Fruit fly (Drosophila melanogaster) whole organism: ENCODE measurements around the gene Takl2.

Source experiments
- CG8478 ChIP-seq: fragments of >200 bp; optimal IDR thresholded peaks from 2 replicates; lab custom pipeline; 2018; ENCODE audit warnings: inconsistent platforms
- Dll ChIP-seq: fragments of >200 bp; optimal IDR thresholded peaks from 2 replicates; lab custom pipeline; 2017
- EcR ChIP-seq, 2 experiments: fragments of >200 bp; optimal IDR thresholded peaks; 2 replicates each; lab custom pipeline; 2017; ENCODE audit warnings: missing biosample characterization in 2 of 2, missing genetic modification characterization in 2 of 2, missing genetic modification reagents in 2 of 2
- pan ChIP-seq: fragments of >200 bp; optimal IDR thresholded peaks from 2 replicates; lab custom pipeline; 2017
- psq ChIP-seq: fragments of >200 bp; optimal IDR thresholded peaks from 2 replicates; lab custom pipeline; 2017
- usp ChIP-seq: fragments of >200 bp; optimal IDR thresholded peaks from 2 replicates; lab custom pipeline; 2017; ENCODE audit warnings: missing biosample characterization, missing genetic modification characterization, mixed read lengths

Takl2 gene

DNA sequence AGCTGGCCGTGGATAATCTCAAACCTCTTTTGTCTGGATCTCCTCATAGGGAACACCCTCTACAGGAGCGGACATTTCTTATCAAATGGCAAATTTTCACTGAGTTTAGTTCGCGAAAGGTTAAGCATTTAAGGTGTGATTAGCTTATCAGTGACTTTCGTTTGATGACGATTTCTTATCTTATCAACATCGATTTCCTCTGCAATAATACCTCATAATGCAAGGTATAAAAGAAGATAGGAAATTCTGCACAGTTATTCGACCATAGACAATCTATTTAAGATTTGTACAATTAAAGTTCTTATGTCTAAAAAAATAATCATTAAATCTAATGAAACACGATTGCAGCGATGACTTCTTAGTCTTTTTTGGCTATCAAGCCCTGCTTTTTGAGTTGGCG, at the start of gene Takl2:
Gene Takl2, minus strand, starts transcription at position 101 of the 400 bp plus-strand sequence.
- TF ChIP-seq pan (lab: Kevin White, UChicago): no peak
- TF ChIP-seq EcR (GFP tag; optimal IDR thresholded peaks at IDR 0.05; lab: Kevin White, UChicago): no peak
- no peak for TF ChIP-seq Dll (lab: Kevin White, UChicago)
- TF ChIP-seq CG8478: no peak
- no peak for TF ChIP-seq usp (GFP tag; lab: Kevin White, UChicago)
- no peak for TF ChIP-seq psq

DNA sequence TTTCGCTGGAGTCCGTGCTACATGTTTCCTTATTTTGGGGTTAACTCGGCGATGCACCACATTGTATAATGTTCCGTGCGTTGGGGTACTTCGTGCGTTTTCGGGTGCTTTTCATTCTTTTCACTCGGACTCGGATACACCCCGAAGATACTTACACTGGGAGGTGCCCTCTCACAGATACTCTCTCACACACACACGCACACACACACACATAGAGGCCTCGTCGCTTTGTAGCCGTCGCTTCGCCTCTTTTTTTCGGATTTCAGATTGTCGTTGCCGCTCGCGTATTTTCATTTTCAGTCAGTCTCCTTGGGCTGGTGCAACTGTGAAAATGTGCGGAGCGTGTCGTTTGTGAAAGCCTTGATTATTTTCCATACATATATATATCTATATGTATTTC, 47.8 kb upstream of the Takl2 start:
- TF ChIP-seq CG8478: no peak

DNA sequence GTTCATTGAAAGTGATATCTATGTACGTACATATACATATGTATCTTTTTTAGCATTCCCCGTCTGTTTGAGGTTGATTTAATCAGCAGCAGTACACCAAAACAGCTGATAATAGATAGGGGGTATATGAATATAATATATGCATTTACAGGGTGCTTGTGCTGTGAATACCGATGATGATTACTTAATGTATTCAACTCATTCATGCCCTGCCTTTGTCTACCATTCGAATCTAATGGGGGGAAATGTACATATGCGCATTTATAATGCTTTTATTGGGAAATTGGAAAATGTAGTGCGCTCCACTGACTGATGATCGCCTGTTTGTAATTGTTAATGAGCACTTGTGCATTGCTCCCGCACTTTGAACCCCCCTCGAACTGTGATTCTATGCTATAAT, 46.5 kb upstream of the Takl2 start:
- no peak for TF ChIP-seq CG8478
- TF ChIP-seq pan (lab: Kevin White, UChicago): no peak
- no peak for TF ChIP-seq Dll (lab: Kevin White, UChicago)
- no peak for TF ChIP-seq psq
- no peak for TF ChIP-seq EcR (GFP tag; optimal IDR thresholded peaks at IDR 0.05; lab: Kevin White, UChicago)
- TF ChIP-seq usp (GFP tag; lab: Kevin White, UChicago): no peak

DNA sequence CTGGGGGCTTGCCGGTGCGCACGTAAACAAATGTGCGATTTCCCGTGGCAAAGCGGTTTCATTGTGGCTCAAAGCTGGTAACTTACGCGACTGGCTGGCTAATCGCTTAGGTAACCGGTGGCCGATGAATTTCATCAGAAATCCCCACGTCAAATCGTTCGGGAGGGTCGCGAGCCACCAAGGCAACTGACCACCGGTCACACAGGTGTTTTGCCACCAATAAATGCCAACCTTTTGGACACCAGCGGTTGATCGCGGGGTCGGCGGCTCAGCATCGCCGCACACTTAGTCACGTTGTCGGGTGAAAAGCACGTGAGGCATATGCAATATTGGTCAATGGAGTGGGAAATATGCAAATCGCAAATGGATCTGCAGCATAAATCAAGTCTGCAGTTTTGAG, 42.8 kb upstream of the Takl2 start:
- TF ChIP-seq pan (lab: Kevin White, UChicago) (no peak), Dll (lab: Kevin White, UChicago) (no peak), CG8478 (no peak), usp (GFP tag; lab: Kevin White, UChicago) (no peak), psq (no peak), EcR (GFP tag; optimal IDR thresholded peaks at IDR 0.05; lab: Kevin White, UChicago) (no peak)

DNA sequence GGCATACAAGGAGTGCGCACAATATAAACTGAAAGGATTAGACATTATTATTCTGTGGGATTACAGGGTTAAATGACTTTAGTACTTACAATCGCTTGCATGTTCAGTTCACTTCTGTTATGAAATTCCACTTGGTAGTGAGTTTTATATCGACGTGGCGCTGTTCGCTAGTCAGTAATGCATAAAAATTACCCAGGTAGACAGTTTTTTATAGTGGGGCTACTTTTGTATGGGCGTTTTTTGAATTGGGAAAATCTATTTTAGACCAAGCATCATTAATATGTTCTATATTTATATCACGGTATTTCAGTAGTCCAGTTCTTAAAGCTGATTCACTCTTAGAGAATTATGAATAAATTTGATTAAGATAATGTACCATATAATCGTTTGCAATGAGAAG, 38.0 kb upstream of the Takl2 start, which contains the start of gene CG43095:
Gene CG43095, minus strand, starts transcription at position 101 of the 400 bp plus-strand sequence.
- TF ChIP-seq usp (GFP tag; lab: Kevin White, UChicago): no peak
- no peak for TF ChIP-seq CG8478
- TF ChIP-seq pan (lab: Kevin White, UChicago): no peak
- TF ChIP-seq EcR (GFP tag; optimal IDR thresholded peaks at IDR 0.05; lab: Kevin White, UChicago): no peak
- TF ChIP-seq psq: no peak
- no peak for TF ChIP-seq Dll (lab: Kevin White, UChicago)

DNA sequence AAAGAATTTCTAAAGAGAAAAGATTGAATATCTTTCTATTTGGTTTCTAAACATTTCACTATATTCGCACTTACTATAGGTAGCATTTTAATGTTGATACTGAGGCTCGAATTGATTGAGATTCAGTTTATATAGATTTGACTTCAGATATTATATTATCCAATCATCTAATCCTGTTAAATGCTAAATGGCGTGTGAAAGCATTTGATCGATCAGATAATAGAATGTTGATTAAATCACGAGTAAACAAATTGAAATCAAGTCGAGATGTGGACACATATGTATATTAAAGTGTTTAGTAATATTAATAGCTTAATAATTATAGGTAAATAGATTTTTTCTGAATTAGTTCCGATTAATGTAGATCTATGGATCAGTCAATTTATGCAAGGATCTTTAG, 37.2 kb upstream of the Takl2 start, which contains the start of gene CG43094:
Gene CG43094, minus strand, starts transcription at position 101 of the 400 bp plus-strand sequence.
- TF ChIP-seq CG8478: no peak

DNA sequence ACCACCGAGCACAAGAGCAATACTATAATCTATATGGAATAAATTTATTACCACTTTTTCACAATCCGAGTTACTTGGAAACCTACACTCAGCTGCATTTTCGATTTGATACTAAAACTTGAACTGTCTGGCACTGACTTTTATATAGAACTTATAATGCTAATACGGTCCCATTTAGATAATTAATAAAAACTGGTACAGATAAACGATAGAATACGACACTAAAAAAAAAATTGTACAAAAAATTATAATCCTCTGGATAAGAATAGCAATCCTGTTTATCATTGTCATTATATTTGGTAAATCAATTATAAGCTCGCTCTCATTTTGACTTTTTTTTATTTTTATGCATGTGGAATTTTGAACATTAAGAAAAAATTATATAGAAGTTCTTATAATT, 36.6 kb upstream of the Takl2 start, which contains the start of gene CG43093:
Gene CG43093, minus strand, starts transcription at position 101 of the 400 bp plus-strand sequence.
- no peak for TF ChIP-seq psq
- no peak for TF ChIP-seq usp (GFP tag; lab: Kevin White, UChicago)
- no peak for TF ChIP-seq Dll (lab: Kevin White, UChicago)

DNA sequence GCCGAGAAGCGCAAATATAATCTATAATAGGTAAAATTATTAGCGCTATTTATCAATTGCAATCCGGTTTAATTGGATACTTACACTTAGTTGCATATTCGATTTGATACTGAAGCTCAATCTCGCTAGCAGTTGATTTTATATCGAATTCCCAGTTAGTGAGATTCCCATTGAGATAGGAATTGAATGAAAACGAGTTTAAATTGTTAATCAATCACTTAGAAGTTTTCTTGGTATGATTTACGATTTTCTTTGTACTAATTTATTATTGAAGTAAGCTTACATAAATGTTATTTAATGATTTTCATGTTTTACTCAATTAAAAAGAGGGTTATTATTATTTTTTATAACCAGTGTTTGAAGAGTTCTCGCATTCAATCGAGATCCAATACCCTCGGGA, 35.9 kb upstream of the Takl2 start, which contains the start of gene CG43092:
Gene CG43092, minus strand, starts transcription at position 101 of the 400 bp plus-strand sequence.
- TF ChIP-seq usp (GFP tag; lab: Kevin White, UChicago) (no peak), CG8478 (no peak), psq (no peak), pan (lab: Kevin White, UChicago) (no peak)

DNA sequence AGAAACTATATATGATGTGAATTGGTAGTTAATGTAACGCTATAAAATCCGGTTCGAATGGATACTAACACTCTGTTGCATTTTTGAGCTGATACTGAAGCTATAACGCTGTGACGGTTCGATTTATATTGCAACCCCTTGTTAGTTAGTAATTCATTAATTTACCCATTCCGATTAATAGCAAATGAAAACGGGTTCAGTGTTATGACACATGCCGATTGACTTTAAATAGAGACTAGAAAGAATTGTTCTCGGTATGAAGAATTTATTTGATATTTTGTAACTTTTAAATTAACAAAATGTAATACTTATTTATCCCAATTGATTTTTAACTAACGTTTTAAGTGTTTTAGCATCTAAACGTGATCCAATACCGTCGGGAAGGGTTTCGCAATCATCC, 35.0 kb upstream of the Takl2 start, which contains the start of gene CG43091:
Gene CG43091, minus strand, starts transcription at position 101 of the 400 bp plus-strand sequence.
- no peak for TF ChIP-seq pan (lab: Kevin White, UChicago)
- TF ChIP-seq EcR (GFP tag; optimal IDR thresholded peaks at IDR 0.05; lab: Kevin White, UChicago): no peak
- TF ChIP-seq psq: no peak
- TF ChIP-seq CG8478: no peak
- no peak for TF ChIP-seq Dll (lab: Kevin White, UChicago)
- no peak for TF ChIP-seq usp (GFP tag; lab: Kevin White, UChicago)

DNA sequence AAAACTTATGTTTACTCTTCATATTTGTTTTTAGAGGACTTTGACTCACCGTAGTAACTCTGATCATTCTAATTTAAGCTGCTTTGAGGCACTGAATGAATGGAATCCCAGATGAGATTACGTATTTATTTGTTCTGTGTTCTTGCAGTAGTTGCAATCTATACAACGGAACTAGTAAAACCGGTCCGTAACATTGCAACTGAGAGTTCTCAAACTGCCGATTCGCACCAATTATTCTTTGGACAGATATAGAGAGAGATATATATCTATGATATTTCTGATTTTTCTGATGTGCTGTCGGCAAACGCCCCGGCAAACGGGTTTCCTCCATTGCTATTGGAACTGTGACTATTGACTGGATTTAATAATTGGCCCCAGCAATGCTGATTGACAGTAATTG, 33.9 kb upstream of the Takl2 start, which contains the start of gene CG13841:
Gene CG13841, minus strand, starts transcription at position 101 of the 400 bp plus-strand sequence.
- TF ChIP-seq usp (GFP tag; lab: Kevin White, UChicago) (no peak), psq (no peak), Dll (lab: Kevin White, UChicago) (no peak), CG8478 (no peak), pan (lab: Kevin White, UChicago) (no peak), EcR (GFP tag; optimal IDR thresholded peaks at IDR 0.05; lab: Kevin White, UChicago) (no peak)

DNA sequence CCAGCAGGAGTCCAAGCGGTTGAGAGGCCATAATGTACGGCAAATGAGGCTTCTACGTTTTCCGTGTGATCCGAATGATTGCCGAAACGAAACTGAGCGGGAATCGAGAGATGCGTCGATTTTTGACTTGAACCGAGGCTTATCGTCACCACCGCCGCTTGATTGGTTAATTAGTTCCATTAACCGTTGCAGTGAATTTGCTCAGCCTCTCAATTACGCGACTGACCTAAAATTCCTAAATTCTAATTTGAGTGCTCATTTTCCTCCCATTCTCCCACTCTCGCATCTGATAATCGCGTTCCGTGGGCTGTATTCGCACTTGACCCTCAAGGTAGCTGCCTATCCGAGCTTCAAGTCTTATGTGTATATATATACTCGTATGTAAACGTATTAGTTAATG, 32.4 kb upstream of the Takl2 start, which contains the start of gene Nepl15:
Gene Nepl15, minus strand, starts transcription at position 101 of the 400 bp plus-strand sequence.
- TF ChIP-seq EcR (GFP tag; optimal IDR thresholded peaks at IDR 0.05; lab: Kevin White, UChicago) (no peak), psq (no peak), usp (GFP tag; lab: Kevin White, UChicago) (no peak), CG8478 (no peak)

DNA sequence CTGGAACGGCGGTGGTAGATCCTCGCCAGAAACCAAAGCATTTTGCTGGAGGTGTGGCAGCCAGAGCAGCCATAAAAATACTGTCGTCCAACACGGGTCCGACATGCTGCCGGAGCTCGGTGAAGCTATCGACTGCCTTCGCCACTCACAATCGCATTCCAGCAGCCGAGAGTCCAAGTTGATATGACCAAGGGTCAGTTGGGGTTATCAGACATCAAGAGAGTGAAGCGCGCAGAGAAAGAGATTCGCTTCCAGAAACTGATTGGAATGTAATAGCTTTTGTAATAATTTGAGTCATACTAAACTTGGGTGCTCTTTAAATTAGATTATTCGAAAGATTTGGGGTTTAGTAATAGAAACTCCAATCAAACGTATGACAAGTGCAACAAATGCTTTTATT, 29.9 kb upstream of the Takl2 start, which contains the start of gene Nepl14:
Gene Nepl14, minus strand, starts transcription at position 125 of the 400 bp plus-strand sequence.
- TF ChIP-seq Dll (lab: Kevin White, UChicago): no peak
- no peak for TF ChIP-seq EcR (GFP tag; optimal IDR thresholded peaks at IDR 0.05; lab: Kevin White, UChicago)
- TF ChIP-seq pan (lab: Kevin White, UChicago): no peak
- no peak for TF ChIP-seq usp (GFP tag; lab: Kevin White, UChicago)
- no peak for TF ChIP-seq CG8478
- TF ChIP-seq psq: no peak

DNA sequence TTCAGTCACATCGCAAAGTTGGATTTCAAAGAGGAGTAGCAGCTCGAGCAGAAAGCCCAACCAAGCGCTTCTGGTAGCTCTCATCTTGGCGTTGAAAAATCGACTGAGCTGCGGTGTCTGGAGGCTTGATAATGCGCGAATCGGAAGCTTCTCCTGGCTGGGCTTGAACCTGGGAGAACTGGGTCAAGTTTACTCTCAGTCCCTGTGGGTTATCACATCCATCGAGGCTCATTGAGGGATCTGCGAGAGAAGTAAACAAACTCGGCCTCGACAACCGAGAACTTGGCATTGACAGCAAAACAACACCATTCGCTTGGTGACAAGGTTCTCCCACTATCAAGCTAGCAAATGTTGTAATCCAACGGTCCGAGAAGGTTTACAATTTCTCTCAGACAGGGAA, 27.3 kb upstream of the Takl2 start, which contains the start of gene Nepl13:
Gene Nepl13, minus strand, starts transcription at position 89 of the 400 bp plus-strand sequence.
- no peak for TF ChIP-seq pan (lab: Kevin White, UChicago)
